Worm (Caenorhabditis elegans) whole organism, early embryonic: ENCODE data around the gene F27D9.13.

ENCODE experiments used
- B0310.2 ChIP-seq: sonication (generic microtip); optimal IDR thresholded peaks from 2 replicates; lab custom pipeline; 2016; ENCODE audit warnings: mild to moderate bottlenecking, missing genetic modification characterization, missing compliant biosample characterization
- F13C5.2 ChIP-seq: sonication (generic microtip); optimal IDR thresholded peaks from 2 replicates; lab custom pipeline; 2017; ENCODE audit warnings: mild to moderate bottlenecking, missing genetic modification characterization, inconsistent platforms, missing compliant biosample characterization
- aly-1 ChIP-seq: sonication (generic microtip); optimal IDR thresholded peaks from 2 replicates; lab custom pipeline; 2016; ENCODE audit warnings: missing genetic modification characterization, missing compliant biosample characterization
- ama-1 ChIP-seq: fragments of 150-350 bp; optimal IDR thresholded peaks from 2 replicates; lab custom pipeline; 2014
- ceh-13 ChIP-seq: fragments of 200-800 bp; sonication (Bioruptor generic); optimal IDR thresholded peaks from 2 replicates; lab custom pipeline; 2018; ENCODE audit warnings: mild to moderate bottlenecking, missing genetic modification characterization, missing compliant biosample characterization
- ceh-36 ChIP-seq: sonication (generic microtip); optimal IDR thresholded peaks from 2 replicates; lab custom pipeline; 2016; ENCODE audit warnings: missing genetic modification characterization, inconsistent platforms, missing compliant biosample characterization
- ets-7 ChIP-seq: sonication (generic microtip); optimal IDR thresholded peaks from 2 replicates; lab custom pipeline; 2016; ENCODE audit warnings: missing genotype, missing genetic modification characterization, missing compliant biosample characterization
- flt-1 ChIP-seq: fragments of 200-800 bp; sonication (Bioruptor generic); IDR thresholded peaks from 2 replicates; pipeline ENCODE4 v1.3.6; 2022; ENCODE audit warnings: missing genetic modification characterization, missing compliant biosample characterization
- hmbx-1 ChIP-seq: sonication (generic microtip); optimal IDR thresholded peaks from 2 replicates; lab custom pipeline; 2016; ENCODE audit warnings: mild to moderate bottlenecking, missing genetic modification characterization, missing compliant biosample characterization
- hmg-4 ChIP-seq: fragments of 200-800 bp; sonication (Bioruptor generic); optimal IDR thresholded peaks from 2 replicates; lab custom pipeline; 2018; ENCODE audit warnings: mild to moderate bottlenecking, missing genetic modification characterization, missing compliant biosample characterization
- hnd-1 ChIP-seq: sonication (generic microtip); optimal IDR thresholded peaks from 2 replicates; lab custom pipeline; 2016; ENCODE audit warnings: missing genetic modification characterization, missing compliant biosample characterization
- pes-1 ChIP-seq: fragments of 200-800 bp; sonication (Bioruptor generic); IDR thresholded peaks from 2 replicates; pipeline ENCODE4 v1.3.6; 2022; ENCODE audit warnings: missing genetic modification reagents, missing genetic modification characterization, missing compliant biosample characterization
- scrt-1 ChIP-seq: fragments of 200-800 bp; sonication (Bioruptor generic); IDR thresholded peaks from 2 replicates; pipeline ENCODE4 v1.3.6; 2022; ENCODE audit warnings: missing genetic modification characterization, missing compliant biosample characterization
- sea-1 ChIP-seq: fragments of 200-800 bp; sonication (Bioruptor generic); conservative IDR thresholded peaks from 2 replicates; pipeline ENCODE4 v1.3.6; 2022; ENCODE audit warnings: missing genetic modification characterization, missing compliant biosample characterization
- tbx-11 ChIP-seq: fragments of 200-800 bp; sonication (Bioruptor generic); IDR thresholded peaks from 2 replicates; pipeline ENCODE4 v1.3.6; 2022; ENCODE audit warnings: missing genetic modification characterization, missing compliant biosample characterization
- tbx-37 ChIP-seq: fragments of 200-800 bp; sonication (Bioruptor generic); conservative IDR thresholded peaks from 2 replicates; pipeline ENCODE4 v1.3.6; 2022; ENCODE audit warnings: missing genetic modification reagents, missing genetic modification characterization, missing compliant biosample characterization
- tra-4 ChIP-seq: sonication (generic microtip); optimal IDR thresholded peaks from 2 replicates; lab custom pipeline; 2017; ENCODE audit warnings: missing genetic modification characterization, missing compliant biosample characterization

Gene F27D9.13

ce11 chrX:7681965-7682946, 15.0 kb upstream of the F27D9.13 start, which contains the start of gene unc-18:
TSS of gene unc-18 (plus strand) at chrX:7682896.
- no peak for TF ChIP-seq hmg-4 (GFP tag; lab: Kevin White, UChicago)
- no peak for TF ChIP-seq scrt-1 (GFP tag; lab: Robert Waterston, UW)
- no peak for TF ChIP-seq tbx-37 (GFP tag; lab: Robert Waterston, UW)
- TF ChIP-seq aly-1 (tag; lab: Kevin White, UChicago): no peak

ce11 chrX:7680545-7681330, 13.5 kb upstream of the F27D9.13 start, which contains the start of gene stn-2:
TSS of gene stn-2 (minus strand) at chrX:7680619.
- TF ChIP-seq ama-1 (lab: Kevin White, UChicago) (no peak), pes-1 (GFP tag; lab: Robert Waterston, UW) (no peak), hnd-1 (no peak), tra-4 (no peak), ceh-36 (tag; lab: Kevin White, UChicago) (no peak), hmg-4 (GFP tag; lab: Kevin White, UChicago) (no peak), B0310.2 (tag; lab: Kevin White, UChicago) (no peak)

- no peak for TF ChIP-seq hnd-1
- TF ChIP-seq B0310.2 (tag; lab: Kevin White, UChicago): no peak
- TF ChIP-seq hmbx-1 (tag; lab: Kevin White, UChicago): no peak
- TF ChIP-seq tbx-37 (GFP tag; lab: Robert Waterston, UW): no peak
- no peak for TF ChIP-seq ceh-36 (tag; lab: Kevin White, UChicago)
- TF ChIP-seq pes-1 (GFP tag; lab: Robert Waterston, UW): no peak
- no peak for TF ChIP-seq tbx-11 (GFP tag; lab: Robert Waterston, UW)
- TF ChIP-seq aly-1 (tag; lab: Kevin White, UChicago): no peak
- no peak for TF ChIP-seq hmg-4 (GFP tag; lab: Kevin White, UChicago)
- TF ChIP-seq flt-1: no peak
- no peak for TF ChIP-seq ets-7 (tag; lab: Kevin White, UChicago)
These were observed 12.6 kb upstream of the F27D9.13 start for ce11 chrX:7679835-7680234.

- TF ChIP-seq tra-4 (no peak), ama-1 (lab: Kevin White, UChicago) (no peak), ceh-13 (GFP tag; lab: Kevin White, UChicago) (no peak), hmbx-1 (tag; lab: Kevin White, UChicago) (no peak), B0310.2 (tag; lab: Kevin White, UChicago) (no peak), sea-1 (GFP tag; lab: Robert Waterston, UW) (no peak), scrt-1 (GFP tag; lab: Robert Waterston, UW) (no peak), ceh-36 (tag; lab: Kevin White, UChicago) (no peak), F13C5.2 (tag; lab: Kevin White, UChicago) (no peak), tbx-37 (GFP tag; lab: Robert Waterston, UW) (no peak), hnd-1 (no peak), hmg-4 (GFP tag; lab: Kevin White, UChicago) (no peak), tbx-11 (GFP tag; lab: Robert Waterston, UW) (no peak), aly-1 (tag; lab: Kevin White, UChicago) (no peak), ets-7 (tag; lab: Kevin White, UChicago) (no peak), pes-1 (GFP tag; lab: Robert Waterston, UW) (no peak)
These were observed 11.3 kb upstream of the F27D9.13 start for ce11 chrX:7678437-7679139.

ce11 chrX:7674871-7675270, 7.6 kb upstream of the F27D9.13 start:
- TF ChIP-seq pes-1 (GFP tag; lab: Robert Waterston, UW) (no peak), scrt-1 (GFP tag; lab: Robert Waterston, UW) (no peak), flt-1 (no peak), ama-1 (lab: Kevin White, UChicago) (no peak), tbx-37 (GFP tag; lab: Robert Waterston, UW) (no peak), sea-1 (GFP tag; lab: Robert Waterston, UW) (no peak), hnd-1 (no peak)

ce11 chrX:7672693-7673092, 5.4 kb upstream of the F27D9.13 start, which contains the start of gene F27D9.2:
TSS of gene F27D9.2 (plus strand) at chrX:7672993.
- TF ChIP-seq flt-1 (no peak), pes-1 (GFP tag; lab: Robert Waterston, UW) (no peak), B0310.2 (tag; lab: Kevin White, UChicago) (no peak), ceh-13 (GFP tag; lab: Kevin White, UChicago) (no peak), ets-7 (tag; lab: Kevin White, UChicago) (no peak), hmbx-1 (tag; lab: Kevin White, UChicago) (no peak), tra-4 (no peak), ceh-36 (tag; lab: Kevin White, UChicago) (no peak)
